Worm (Caenorhabditis elegans) whole organism, young adult: ENCODE results near the gene vit-1.

Experiments used
- C06A6.2 ChIP-seq: fragments of 200-800 bp; sonication (Bioruptor generic); conservative IDR thresholded peaks from 2 replicates; pipeline ENCODE4 v1.3.6; 2022; ENCODE audit warnings: missing genetic modification characterization, missing compliant biosample characterization
- C17E4.6 ChIP-seq: fragments of 200-800 bp; sonication (Bioruptor generic); IDR thresholded peaks from 2 replicates; pipeline ENCODE4 v1.3.6; 2022; ENCODE audit warnings: missing genetic modification reagents, missing genetic modification characterization, missing compliant biosample characterization
- D2030.7 ChIP-seq: fragments of 200-800 bp; sonication (Bioruptor generic); IDR thresholded peaks from 2 replicates; pipeline ENCODE4 v1.3.6; 2022; ENCODE audit warnings: missing genetic modification reagents, missing genetic modification characterization, missing compliant biosample characterization
- F22D6.2 ChIP-seq: sonication (generic microtip); optimal IDR thresholded peaks from 2 replicates; lab custom pipeline; 2016; ENCODE audit warnings: mild to moderate bottlenecking, missing genetic modification characterization, missing compliant biosample characterization
- F52B5.7 ChIP-seq: sonication (generic microtip); optimal IDR thresholded peaks from 2 replicates; lab custom pipeline; 2016; ENCODE audit warnings: mild to moderate bottlenecking, missing genetic modification characterization, missing compliant biosample characterization
- F55B11.4 ChIP-seq: sonication (generic microtip); optimal IDR thresholded peaks from 2 replicates; lab custom pipeline; 2016; ENCODE audit warnings: missing compliant biosample characterization, missing genetic modification characterization, borderline replicate concordance; ENCODE audit not compliant: insufficient read depth
- K11D2.4 ChIP-seq: fragments of 200-800 bp; sonication (Bioruptor generic); IDR thresholded peaks from 2 replicates; pipeline ENCODE4 v1.3.6; 2022; ENCODE audit warnings: missing genetic modification reagents, missing genetic modification characterization, missing compliant biosample characterization
- Y53F4B.3 ChIP-seq: fragments of 200-800 bp; sonication (Bioruptor generic); IDR thresholded peaks from 2 replicates; pipeline ENCODE4 v1.3.6; 2022; ENCODE audit warnings: missing genetic modification reagents, missing genetic modification characterization, missing compliant biosample characterization
- Y53G8AR.9 ChIP-seq: fragments of 200-800 bp; sonication (Bioruptor generic); conservative IDR thresholded peaks from 2 replicates; pipeline ENCODE4 v1.3.6; 2022; ENCODE audit warnings: missing genetic modification reagents, missing genetic modification characterization, missing compliant biosample characterization
- Y56A3A.18 ChIP-seq: fragments of 200-800 bp; sonication (Bioruptor generic); IDR thresholded peaks from 2 replicates; pipeline ENCODE4 v1.3.6; 2022; ENCODE audit warnings: missing genetic modification reagents, missing genetic modification characterization, missing compliant biosample characterization
- Y79H2A.3 ChIP-seq: fragments of 200-800 bp; sonication (Bioruptor generic); conservative IDR thresholded peaks from 2 replicates; pipeline ENCODE4 v1.3.6; 2022; ENCODE audit warnings: missing genetic modification reagents, missing genetic modification characterization, missing compliant biosample characterization
- ZK185.1 ChIP-seq: sonication (generic microtip); optimal IDR thresholded peaks from 2 replicates; lab custom pipeline; 2016; ENCODE audit warnings: mild to moderate bottlenecking, missing genetic modification characterization, missing compliant biosample characterization; ENCODE audit not compliant: poor library complexity, severe bottlenecking
- aptf-2 ChIP-seq: fragments of 200-800 bp; sonication (Bioruptor generic); conservative IDR thresholded peaks from 2 replicates; pipeline ENCODE4 v1.3.6; 2022; ENCODE audit warnings: missing genetic modification reagents, missing genetic modification characterization, missing compliant biosample characterization
- athp-1 ChIP-seq: sonication (generic microtip); optimal IDR thresholded peaks from 2 replicates; lab custom pipeline; 2017; ENCODE audit warnings: mild to moderate bottlenecking, missing genetic modification characterization, missing compliant biosample characterization
- attf-3 ChIP-seq: fragments of 200-800 bp; sonication (Bioruptor generic); conservative IDR thresholded peaks from 2 replicates; pipeline ENCODE4 v1.3.6; 2022; ENCODE audit warnings: missing genetic modification reagents, missing genetic modification characterization, missing compliant biosample characterization
- bed-2 ChIP-seq: fragments of 200-800 bp; sonication (Bioruptor generic); IDR thresholded peaks from 2 replicates; pipeline ENCODE4 v1.3.6; 2022; ENCODE audit warnings: missing genetic modification reagents, missing genetic modification characterization, missing compliant biosample characterization
- cebp-1 ChIP-seq, 2 experiments: fragments of 200-800 bp in 1 of 2; sonication (Bioruptor generic) in 1 of 2; sonication (generic microtip) in 1 of 2; IDR thresholded peaks in 1 of 2; optimal IDR thresholded peaks in 1 of 2; 2 replicates each; pipeline versions ENCODE4 v1.3.6 to Lab custom; 2017 to 2022; ENCODE audit warnings: missing compliant biosample characterization in 2 of 2, missing genetic modification characterization in 2 of 2, mild to moderate bottlenecking in 1 of 2, missing genetic modification reagents in 1 of 2, moderate library complexity in 1 of 2
- cebp-2 ChIP-seq: fragments of 200-800 bp; sonication (Bioruptor generic); IDR thresholded peaks from 2 replicates; pipeline ENCODE4 v1.3.6; 2022; ENCODE audit warnings: missing genetic modification characterization, missing compliant biosample characterization
- ceh-40 ChIP-seq: fragments of 200-800 bp; sonication (Bioruptor generic); IDR thresholded peaks from 2 replicates; pipeline ENCODE4 v1.3.6; 2022; ENCODE audit warnings: missing genetic modification characterization, missing compliant biosample characterization
- chd-7 ChIP-seq: sonication (generic microtip); optimal IDR thresholded peaks from 2 replicates; lab custom pipeline; 2016; ENCODE audit warnings: mild to moderate bottlenecking, missing genetic modification characterization, moderate library complexity, missing compliant biosample characterization
- egrh-3 ChIP-seq: fragments of 200-800 bp; sonication (Bioruptor generic); IDR thresholded peaks from 2 replicates; pipeline ENCODE4 v1.3.6; 2022; ENCODE audit warnings: missing genetic modification reagents, missing genetic modification characterization, missing compliant biosample characterization
- fkh-3 ChIP-seq: sonication (generic microtip); optimal IDR thresholded peaks from 2 replicates; lab custom pipeline; 2016; ENCODE audit warnings: mild to moderate bottlenecking, missing genetic modification characterization, missing compliant biosample characterization
- him-1 ChIP-seq: sonication (generic microtip); optimal IDR thresholded peaks from 2 replicates; lab custom pipeline; 2016; ENCODE audit warnings: missing genotype, missing genetic modification reagents, missing genetic modification characterization, missing compliant biosample characterization
- hlh-26 ChIP-seq: fragments of 200-800 bp; sonication (Bioruptor generic); conservative IDR thresholded peaks from 2 replicates; pipeline ENCODE4 v1.3.6; 2022; ENCODE audit warnings: missing genetic modification reagents, missing genetic modification characterization, missing compliant biosample characterization
- hrde-1 ChIP-seq: sonication (generic microtip); optimal IDR thresholded peaks from 2 replicates; lab custom pipeline; 2016; ENCODE audit warnings: missing genetic modification characterization, mild to moderate bottlenecking, missing compliant biosample characterization, moderate library complexity, missing genotype, missing genetic modification reagents, borderline replicate concordance
- let-607 ChIP-seq, 2 experiments: fragments of 200-800 bp in 1 of 2; sonication (Bioruptor generic) in 1 of 2; sonication (generic microtip) in 1 of 2; optimal IDR thresholded peaks; 2 replicates each; lab custom pipeline; 2016 to 2018; ENCODE audit warnings: mild to moderate bottlenecking in 2 of 2, missing compliant biosample characterization in 2 of 2, missing genetic modification characterization in 2 of 2, moderate library complexity in 2 of 2, missing genotype in 1 of 2
- lin-26 ChIP-seq: fragments of 200-800 bp; sonication (Bioruptor generic); IDR thresholded peaks from 2 replicates; pipeline ENCODE4 v1.3.6; 2022; ENCODE audit warnings: missing genetic modification reagents, missing genetic modification characterization, missing compliant biosample characterization
- lin-35 ChIP-seq, 3 experiments: fragments of 150-350 bp in 2 of 3; sonication (generic microtip) in 1 of 3; optimal IDR thresholded peaks; 2 replicates each; lab custom pipeline; 2014 to 2018; ENCODE audit warnings: missing biosample characterization in 3 of 3, missing genetic modification characterization in 3 of 3, missing genetic modification reagents in 3 of 3
- lir-1 ChIP-seq: fragments of 200-800 bp; sonication (Bioruptor generic); conservative IDR thresholded peaks from 2 replicates; pipeline ENCODE4 v1.3.6; 2022; ENCODE audit warnings: missing genetic modification reagents, missing genetic modification characterization, missing compliant biosample characterization
- mel-28 ChIP-seq: sonication (generic microtip); optimal IDR thresholded peaks from 2 replicates; lab custom pipeline; 2016; ENCODE audit warnings: borderline replicate concordance, mild to moderate bottlenecking, missing genetic modification characterization, missing compliant biosample characterization
- mes-4 ChIP-seq: sonication (generic microtip); optimal IDR thresholded peaks from 2 replicates; lab custom pipeline; 2016; ENCODE audit warnings: missing genotype, missing genetic modification characterization, missing compliant biosample characterization
- nfya-1 ChIP-seq: sonication (generic microtip); optimal IDR thresholded peaks from 2 replicates; lab custom pipeline; 2017; ENCODE audit warnings: antibody characterized with exemption, missing compliant biosample characterization, missing genetic modification characterization, borderline replicate concordance; ENCODE audit not compliant: insufficient read depth
- nfyb-1 ChIP-seq: fragments of 200-800 bp; sonication (Bioruptor generic); IDR thresholded peaks from 2 replicates; pipeline ENCODE4 v1.3.6; 2022; ENCODE audit warnings: missing genetic modification reagents, missing genetic modification characterization, missing compliant biosample characterization
- nhr-179 ChIP-seq: sonication (generic microtip); optimal IDR thresholded peaks from 2 replicates; lab custom pipeline; 2016; ENCODE audit warnings: mild to moderate bottlenecking, missing genetic modification characterization, missing compliant biosample characterization
- nhr-27 ChIP-seq: fragments of 200-800 bp; sonication (Bioruptor generic); optimal IDR thresholded peaks from 2 replicates; lab custom pipeline; 2018; ENCODE audit warnings: mild to moderate bottlenecking, missing genetic modification characterization, moderate library complexity, missing compliant biosample characterization
- pha-4 ChIP-seq: fragments of 150-350 bp; sonication (generic microtip); optimal IDR thresholded peaks from 2 replicates; lab custom pipeline; 2014; ENCODE audit warnings: missing biosample characterization, missing genetic modification reagents, missing genetic modification characterization
- rec-8 ChIP-seq, 2 experiments: sonication (generic microtip); optimal IDR thresholded peaks; 2 replicates each; lab custom pipeline; 2016; ENCODE audit warnings: mild to moderate bottlenecking in 2 of 2, missing genetic modification characterization in 2 of 2, missing genetic modification reagents in 2 of 2, missing genotype in 2 of 2, missing biosample characterization in 1 of 2, missing compliant biosample characterization in 1 of 2, moderate library complexity in 1 of 2
- repo-1 ChIP-seq: sonication (generic microtip); optimal IDR thresholded peaks from 2 replicates; lab custom pipeline; 2017; ENCODE audit warnings: mild to moderate bottlenecking, missing genetic modification characterization, missing compliant biosample characterization
- sdz-38 ChIP-seq: sonication (generic microtip); optimal IDR thresholded peaks from 2 replicates; lab custom pipeline; 2016; ENCODE audit warnings: missing genotype, missing genetic modification characterization, missing compliant biosample characterization
- snpc-1.1 ChIP-seq: sonication (generic microtip); optimal IDR thresholded peaks from 2 replicates; lab custom pipeline; 2017; ENCODE audit warnings: missing genetic modification characterization, mild to moderate bottlenecking, missing compliant biosample characterization, antibody characterized with exemption, moderate library complexity, missing genotype, missing genetic modification reagents; ENCODE audit not compliant: insufficient read depth
- snpc-1.3 ChIP-seq: sonication (generic microtip); optimal IDR thresholded peaks from 2 replicates; lab custom pipeline; 2017; ENCODE audit warnings: missing genetic modification characterization, mild to moderate bottlenecking, missing compliant biosample characterization, antibody characterized with exemption, moderate library complexity, missing genotype, missing genetic modification reagents; ENCODE audit not compliant: insufficient read depth
- snpc-3.4 ChIP-seq: sonication (generic microtip); optimal IDR thresholded peaks from 2 replicates; lab custom pipeline; 2017; ENCODE audit warnings: missing genetic modification characterization, mild to moderate bottlenecking, missing compliant biosample characterization, antibody characterized with exemption, moderate library complexity, missing genotype, missing genetic modification reagents
- somi-1 ChIP-seq: fragments of 200-800 bp; sonication (Bioruptor generic); optimal IDR thresholded peaks from 2 replicates; lab custom pipeline; 2018; ENCODE audit warnings: mild to moderate bottlenecking, missing genetic modification characterization, missing compliant biosample characterization
- zim-3 ChIP-seq: sonication (generic microtip); optimal IDR thresholded peaks from 2 replicates; lab custom pipeline; 2017; ENCODE audit warnings: mild to moderate bottlenecking, missing genetic modification characterization, moderate library complexity, missing compliant biosample characterization
- ztf-18 ChIP-seq: sonication (generic microtip); optimal IDR thresholded peaks from 2 replicates; lab custom pipeline; 2016; ENCODE audit warnings: missing genotype, mild to moderate bottlenecking, missing genetic modification characterization, missing compliant biosample characterization

vit-1 gene

DNA sequence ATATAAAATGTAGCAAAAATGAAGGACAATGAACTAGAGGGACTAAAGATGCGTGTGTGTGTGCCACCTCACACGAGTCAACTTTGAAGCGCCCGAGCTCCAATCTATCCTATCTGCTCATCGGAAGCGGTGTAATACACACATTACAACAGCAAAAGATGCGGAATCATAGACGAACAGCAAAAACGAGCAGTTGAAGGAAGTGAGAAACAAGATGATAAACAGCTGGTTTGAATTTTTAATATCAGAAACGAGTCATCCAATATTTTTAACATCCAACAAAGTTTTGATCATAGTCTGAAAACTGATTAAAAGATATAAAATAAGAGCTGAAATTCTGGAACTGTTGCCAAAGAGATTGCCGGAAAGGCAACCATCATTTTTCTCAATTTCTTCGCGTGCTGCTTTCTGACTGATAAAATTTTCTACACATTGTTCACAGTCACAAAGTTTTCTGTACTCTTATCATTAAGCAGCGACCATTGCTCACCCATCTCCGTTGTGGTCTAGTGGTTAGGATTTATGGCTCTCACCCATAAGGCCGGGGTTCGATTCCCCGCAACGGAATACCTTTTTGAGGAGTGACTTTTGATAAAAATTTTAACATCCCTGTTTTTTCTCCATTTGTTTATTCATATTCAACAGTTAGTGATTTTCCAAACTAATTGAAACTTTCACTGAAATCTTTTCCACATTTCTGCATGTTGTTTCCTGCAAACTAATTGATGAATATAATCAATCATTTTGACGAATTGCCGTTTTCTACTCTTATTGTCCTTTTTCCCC lies 47.0 kb upstream of the vit-1 start, which contains the start of gene stn-2 (continued):
- no peak; the same call in 1 of the 2 replicates for TF ChIP-seq cebp-1 (GFP tag; IDR thresholded peaks at IDR 0.05; lab: Robert Waterston, UW)
- no peak for TF ChIP-seq cebp-1 (tag; optimal IDR thresholded peaks at IDR 0.05; lab: Kevin White, UChicago)
- peak; percentile 91 for TF ChIP-seq him-1 (tag; lab: Kevin White, UChicago)
- TF ChIP-seq snpc-1.3 (tag; lab: Kevin White, UChicago), result no peak
- TF ChIP-seq hlh-26 (GFP tag; lab: Robert Waterston, UW), result no peak
- TF ChIP-seq Y53F4B.3, result no peak
- TF ChIP-seq lin-35 (GFP tag; optimal IDR thresholded peaks at IDR 0.05; lab: Kevin White, UChicago), result no peak
- TF ChIP-seq athp-1 (tag; lab: Kevin White, UChicago), result no peak
- TF ChIP-seq nhr-27, result no peak
- TF ChIP-seq egrh-3 (GFP tag; lab: Robert Waterston, UW), result no peak
- no peak for TF ChIP-seq zim-3 (tag; lab: Kevin White, UChicago)
- TF ChIP-seq ZK185.1 (tag; lab: Kevin White, UChicago), result peak; percentile 60
- no peak for TF ChIP-seq pha-4 (tag; lab: Kevin White, UChicago)
- peak; percentile 79 for TF ChIP-seq lin-26 (GFP tag; lab: Robert Waterston, UW)
- no peak for TF ChIP-seq Y79H2A.3 (GFP tag; lab: Robert Waterston, UW)
- no peak for TF ChIP-seq snpc-1.1
- peak; percentile 60 for TF ChIP-seq D2030.7 (GFP tag; lab: Robert Waterston, UW)
- TF ChIP-seq somi-1, result no peak
- no peak for TF ChIP-seq F55B11.4 (tag; lab: Kevin White, UChicago)
- no peak for TF ChIP-seq bed-2 (GFP tag; lab: Robert Waterston, UW)
- no peak for TF ChIP-seq chd-7 (tag; lab: Kevin White, UChicago)
- no peak for TF ChIP-seq C06A6.2 (GFP tag; lab: Robert Waterston, UW)
- TF ChIP-seq K11D2.4 (GFP tag; lab: Robert Waterston, UW), result no peak
- peak; percentile 60; the same call in 1 of the 2 replicates for TF ChIP-seq nfyb-1 (GFP tag; lab: Robert Waterston, UW)
- no peak for TF ChIP-seq attf-3
- TF ChIP-seq aptf-2, result no peak
- TF ChIP-seq mel-28 (tag; lab: Kevin White, UChicago), result no peak
- TF ChIP-seq lir-1 (GFP tag; lab: Robert Waterston, UW), result peak; percentile 18; the same call in 1 of the 2 replicates
- TF ChIP-seq snpc-3.4, result peak; percentile 56
- TF ChIP-seq nhr-179 (tag; lab: Kevin White, UChicago), result no peak
- TF ChIP-seq C17E4.6 (GFP tag; lab: Robert Waterston, UW), result no peak
- no peak for TF ChIP-seq ceh-40 (GFP tag; lab: Robert Waterston, UW)
- TF ChIP-seq ztf-18 (tag; lab: Kevin White, UChicago), result peak; percentile 57
- no peak for TF ChIP-seq cebp-2 (GFP tag; lab: Robert Waterston, UW)
- peak; percentile 10 to 43 for TF ChIP-seq rec-8 (tag; optimal IDR thresholded peaks at IDR 0.05; lab: Kevin White, UChicago)
- no peak for TF ChIP-seq Y53G8AR.9 (GFP tag; lab: Robert Waterston, UW)
- no peak for TF ChIP-seq repo-1 (tag; lab: Kevin White, UChicago)
- TF ChIP-seq let-607 (tag; optimal IDR thresholded peaks at IDR 0.05; lab: Kevin White, UChicago), result peak in 1 of 2 experiments; percentile 5
- TF ChIP-seq F52B5.7, result no peak
- no peak for TF ChIP-seq Y56A3A.18 (GFP tag; lab: Robert Waterston, UW)
- TF ChIP-seq mes-4 (tag; lab: Kevin White, UChicago), result peak; percentile 16
- TF ChIP-seq nfya-1 (tag; lab: Kevin White, UChicago), result no peak
- TF ChIP-seq sdz-38, result no peak
- no peak for TF ChIP-seq hrde-1
- TF ChIP-seq fkh-3 (tag; lab: Kevin White, UChicago), result no peak
- TF ChIP-seq F22D6.2 (tag; lab: Kevin White, UChicago), result no peak
